Worm (Caenorhabditis elegans): ENCODE data around the gene col-12.

Gene col-12

DNA sequence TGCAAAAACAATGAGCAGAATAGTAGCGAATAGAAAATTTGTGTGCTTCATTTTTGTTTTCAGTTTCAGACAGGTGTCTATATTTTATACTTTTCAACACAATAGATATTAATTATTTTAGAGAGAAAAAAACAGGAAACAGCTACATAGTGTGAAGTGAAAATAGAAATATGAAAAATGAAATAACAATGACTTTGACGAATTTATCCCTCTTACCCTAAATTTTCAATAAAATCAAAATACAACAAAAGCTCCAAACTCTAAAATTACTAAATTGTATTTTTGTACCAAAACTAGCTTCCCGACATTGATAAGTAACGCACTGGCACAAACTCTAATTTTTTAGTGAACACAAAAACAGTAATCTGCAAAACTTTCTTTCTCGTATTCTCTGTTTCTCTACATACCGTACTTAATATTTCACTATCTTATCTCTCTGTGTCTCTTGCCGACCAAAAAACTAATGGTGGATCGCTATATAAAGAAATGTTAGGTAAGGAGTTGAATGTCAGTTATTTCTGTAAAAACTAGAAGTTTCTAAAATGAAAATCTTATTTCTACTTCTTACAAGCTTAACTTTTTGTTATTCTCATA is 29.7 kb downstream of the col-12 start, which contains the start of the genes col-151 and ugt-1:
TSS of gene col-151 (minus strand) at position 51 of the 594 bp plus-strand sequence.
TSS of gene ugt-1 (plus strand) at position 491 of the 594 bp plus-strand sequence.
- TF ChIP-seq scrt-1 (GFP tag; IDR thresholded peaks at IDR 0.05): no peak
- TF ChIP-seq hmg-4 (GFP tag; optimal IDR thresholded peaks at IDR 0.05): no peak
- no peak for TF ChIP-seq sea-1 (GFP tag; conservative IDR thresholded peaks at IDR 0.05)
- no peak for TF ChIP-seq pes-1 (GFP tag; IDR thresholded peaks at IDR 0.05)
- no peak for TF ChIP-seq hmbx-1 (tag; optimal IDR thresholded peaks at IDR 0.05)
- TF ChIP-seq B0310.2 (tag; optimal IDR thresholded peaks at IDR 0.05): no peak
- no peak for TF ChIP-seq tbx-37 (GFP tag; conservative IDR thresholded peaks at IDR 0.05)
- no peak for TF ChIP-seq aly-1 (tag; optimal IDR thresholded peaks at IDR 0.05)
- no peak for TF ChIP-seq flt-1 (GFP tag; IDR thresholded peaks at IDR 0.05)
- TF ChIP-seq ceh-36 (tag; optimal IDR thresholded peaks at IDR 0.05): no peak
- TF ChIP-seq ama-1 (optimal IDR thresholded peaks at IDR 0.05): no peak
- TF ChIP-seq ceh-13 (GFP tag; optimal IDR thresholded peaks at IDR 0.05): no peak
- TF ChIP-seq tra-4 (tag; optimal IDR thresholded peaks at IDR 0.05): no peak
- TF ChIP-seq ets-7 (tag; optimal IDR thresholded peaks at IDR 0.05): no peak
- no peak for TF ChIP-seq hnd-1 (tag; optimal IDR thresholded peaks at IDR 0.05)
- no peak for TF ChIP-seq tbx-11 (GFP tag; IDR thresholded peaks at IDR 0.05)
- no peak for TF ChIP-seq F13C5.2 (tag; optimal IDR thresholded peaks at IDR 0.05)

DNA sequence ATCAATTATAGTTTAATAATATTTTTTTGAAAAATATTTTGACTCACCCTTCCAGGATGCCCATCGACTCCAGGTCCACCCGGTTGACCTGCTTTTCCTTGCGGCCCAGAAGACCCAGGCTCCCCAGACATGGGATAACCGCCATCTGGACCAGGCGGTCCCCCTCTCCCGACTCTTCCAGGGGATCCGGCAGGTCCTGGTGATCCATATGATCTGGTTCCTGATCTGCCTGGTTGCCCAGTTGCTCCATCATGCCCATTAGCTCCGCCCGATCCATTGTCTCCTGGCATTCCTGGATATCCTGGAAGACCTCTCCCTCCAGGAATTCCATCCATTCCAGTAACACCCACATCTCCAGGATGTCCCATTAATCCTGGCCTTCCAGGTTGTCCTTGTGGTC is 31.3 kb downstream of the col-12 start:
- no peak for TF ChIP-seq ceh-13 (GFP tag; optimal IDR thresholded peaks at IDR 0.05)
- no peak for TF ChIP-seq hnd-1 (tag; optimal IDR thresholded peaks at IDR 0.05)
- TF ChIP-seq pes-1 (GFP tag; IDR thresholded peaks at IDR 0.05): no peak
- no peak for TF ChIP-seq sea-1 (GFP tag; conservative IDR thresholded peaks at IDR 0.05)
- TF ChIP-seq ama-1 (optimal IDR thresholded peaks at IDR 0.05): no peak
- TF ChIP-seq ceh-36 (tag; optimal IDR thresholded peaks at IDR 0.05): no peak
- TF ChIP-seq F13C5.2 (tag; optimal IDR thresholded peaks at IDR 0.05): no peak
- no peak for TF ChIP-seq tra-4 (tag; optimal IDR thresholded peaks at IDR 0.05)
- TF ChIP-seq ets-7 (tag; optimal IDR thresholded peaks at IDR 0.05): no peak
- no peak for TF ChIP-seq hmbx-1 (tag; optimal IDR thresholded peaks at IDR 0.05)
- no peak for TF ChIP-seq scrt-1 (GFP tag; IDR thresholded peaks at IDR 0.05)
- no peak for TF ChIP-seq tbx-37 (GFP tag; conservative IDR thresholded peaks at IDR 0.05)
- TF ChIP-seq flt-1 (GFP tag; IDR thresholded peaks at IDR 0.05): no peak
- no peak for TF ChIP-seq aly-1 (tag; optimal IDR thresholded peaks at IDR 0.05)
- TF ChIP-seq hmg-4 (GFP tag; optimal IDR thresholded peaks at IDR 0.05): no peak
- no peak for TF ChIP-seq tbx-11 (GFP tag; IDR thresholded peaks at IDR 0.05)
- TF ChIP-seq B0310.2 (tag; optimal IDR thresholded peaks at IDR 0.05): no peak

DNA sequence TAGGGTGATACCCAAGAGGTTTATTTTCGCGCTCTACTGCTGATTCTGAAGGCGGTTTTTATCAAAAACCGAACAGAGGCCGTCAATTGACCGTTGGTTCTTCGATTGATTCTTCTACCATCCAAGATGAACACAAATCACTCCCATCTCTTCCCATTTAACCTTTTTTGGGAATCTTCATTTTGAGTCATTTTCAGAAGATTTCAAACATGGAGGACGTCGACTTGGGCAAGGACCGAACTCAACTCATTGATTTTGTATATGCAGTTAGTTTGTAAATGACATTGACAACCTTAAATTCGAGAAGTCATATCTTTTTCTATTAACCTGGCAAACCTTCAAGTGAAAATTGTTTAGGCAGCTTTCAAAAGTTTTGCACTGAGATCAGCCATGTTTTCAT is 36.7 kb downstream of the col-12 start, which contains the start of gene AC3.5:
TSS of gene AC3.5 (plus strand) at position 210 of the 400 bp plus-strand sequence.
- no peak for TF ChIP-seq B0310.2 (tag; optimal IDR thresholded peaks at IDR 0.05)
- no peak for TF ChIP-seq tra-4 (tag; optimal IDR thresholded peaks at IDR 0.05)
- no peak for TF ChIP-seq ceh-13 (GFP tag; optimal IDR thresholded peaks at IDR 0.05)
- TF ChIP-seq aly-1 (tag; optimal IDR thresholded peaks at IDR 0.05): no peak
- TF ChIP-seq F13C5.2 (tag; optimal IDR thresholded peaks at IDR 0.05): no peak
- TF ChIP-seq ama-1 (optimal IDR thresholded peaks at IDR 0.05): no peak
- no peak for TF ChIP-seq hmbx-1 (tag; optimal IDR thresholded peaks at IDR 0.05)
- no peak for TF ChIP-seq tbx-11 (GFP tag; IDR thresholded peaks at IDR 0.05)
- TF ChIP-seq ets-7 (tag; optimal IDR thresholded peaks at IDR 0.05): no peak
- TF ChIP-seq ceh-36 (tag; optimal IDR thresholded peaks at IDR 0.05): no peak

DNA sequence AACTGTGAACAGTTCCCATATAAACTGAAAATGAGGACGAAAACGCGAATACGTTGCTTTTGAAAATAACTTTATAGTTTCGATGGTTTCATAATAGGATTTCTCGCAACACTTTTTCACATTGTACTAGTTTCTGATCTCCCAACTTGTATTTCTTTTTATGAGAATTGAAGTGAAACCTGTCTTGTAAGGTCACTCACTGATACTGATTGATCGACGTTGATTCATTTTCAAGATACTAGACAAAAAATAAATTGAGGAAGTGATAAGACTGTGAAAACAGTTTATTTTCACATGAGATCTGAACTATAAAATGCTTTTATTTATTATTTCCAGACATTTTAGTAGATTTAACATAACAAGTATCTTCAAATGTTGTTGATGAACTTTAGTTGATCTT is 37.6 kb downstream of the col-12 start:
- TF ChIP-seq tbx-37 (GFP tag; conservative IDR thresholded peaks at IDR 0.05) (no peak), sea-1 (GFP tag; conservative IDR thresholded peaks at IDR 0.05) (no peak), ets-7 (tag; optimal IDR thresholded peaks at IDR 0.05) (no peak), B0310.2 (tag; optimal IDR thresholded peaks at IDR 0.05) (no peak), ama-1 (optimal IDR thresholded peaks at IDR 0.05) (no peak), pes-1 (GFP tag; IDR thresholded peaks at IDR 0.05) (no peak), hnd-1 (tag; optimal IDR thresholded peaks at IDR 0.05) (no peak), aly-1 (tag; optimal IDR thresholded peaks at IDR 0.05) (no peak), F13C5.2 (tag; optimal IDR thresholded peaks at IDR 0.05) (no peak)

DNA sequence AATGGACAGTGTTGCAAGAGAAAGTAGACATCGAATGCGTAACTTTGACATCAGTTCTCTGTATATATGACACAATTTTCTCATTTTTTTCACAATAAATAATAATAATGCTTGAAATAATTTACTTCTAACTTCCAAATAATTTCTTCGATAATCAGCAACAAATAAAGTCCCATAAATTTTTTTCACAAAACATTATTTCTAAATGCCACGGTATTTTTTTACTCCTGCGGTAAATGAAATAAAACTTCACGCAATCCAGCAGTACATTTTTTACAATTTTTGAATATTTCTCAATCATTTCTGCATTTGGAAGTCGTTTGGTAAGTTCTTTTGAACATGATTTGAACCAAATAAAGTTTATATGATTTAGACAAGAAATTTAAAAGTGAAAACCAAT is 41.0 kb downstream of the col-12 start, which contains the start of gene spe-10:
TSS of gene spe-10 (plus strand) at position 301 of the 400 bp plus-strand sequence.
- TF ChIP-seq hnd-1 (tag; optimal IDR thresholded peaks at IDR 0.05) (no peak), ceh-13 (GFP tag; optimal IDR thresholded peaks at IDR 0.05) (no peak), sea-1 (GFP tag; conservative IDR thresholded peaks at IDR 0.05) (no peak), flt-1 (GFP tag; IDR thresholded peaks at IDR 0.05) (no peak), tbx-37 (GFP tag; conservative IDR thresholded peaks at IDR 0.05) (no peak), hmg-4 (GFP tag; optimal IDR thresholded peaks at IDR 0.05) (no peak), B0310.2 (tag; optimal IDR thresholded peaks at IDR 0.05) (no peak), ama-1 (optimal IDR thresholded peaks at IDR 0.05) (no peak), hmbx-1 (tag; optimal IDR thresholded peaks at IDR 0.05) (no peak), ets-7 (tag; optimal IDR thresholded peaks at IDR 0.05) (no peak), aly-1 (tag; optimal IDR thresholded peaks at IDR 0.05) (no peak), tra-4 (tag; optimal IDR thresholded peaks at IDR 0.05) (no peak), tbx-11 (GFP tag; IDR thresholded peaks at IDR 0.05) (no peak), ceh-36 (tag; optimal IDR thresholded peaks at IDR 0.05) (no peak), F13C5.2 (tag; optimal IDR thresholded peaks at IDR 0.05) (no peak), pes-1 (GFP tag; IDR thresholded peaks at IDR 0.05) (no peak), scrt-1 (GFP tag; IDR thresholded peaks at IDR 0.05) (no peak)

DNA sequence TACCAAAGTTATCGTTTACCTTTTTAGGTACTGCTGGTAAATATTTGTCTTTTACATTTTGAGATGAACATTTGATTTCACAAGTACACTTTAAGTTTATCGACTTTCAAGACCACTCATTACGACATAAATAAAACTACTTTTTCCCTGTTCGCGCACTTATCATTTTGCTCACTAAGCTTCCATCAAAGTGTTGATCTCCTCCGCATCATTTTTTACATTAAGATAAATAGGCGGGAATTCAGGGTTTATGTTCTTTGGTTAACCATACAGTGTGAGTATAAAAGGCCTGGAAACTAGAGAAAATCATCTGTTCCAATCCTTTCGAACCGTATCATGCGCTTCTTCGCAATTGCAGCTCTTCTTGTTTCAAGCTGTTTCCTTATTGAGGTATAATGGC is 42.9 kb downstream of the col-12 start, which contains the start of gene pqn-2:
TSS of gene pqn-2 (plus strand) at position 301 of the 400 bp plus-strand sequence.
- TF ChIP-seq flt-1 (GFP tag; IDR thresholded peaks at IDR 0.05): no peak
- TF ChIP-seq ceh-36 (tag; optimal IDR thresholded peaks at IDR 0.05): no peak
- TF ChIP-seq ceh-13 (GFP tag; optimal IDR thresholded peaks at IDR 0.05): no peak
- TF ChIP-seq hmbx-1 (tag; optimal IDR thresholded peaks at IDR 0.05): no peak
- no peak for TF ChIP-seq hnd-1 (tag; optimal IDR thresholded peaks at IDR 0.05)
- no peak for TF ChIP-seq aly-1 (tag; optimal IDR thresholded peaks at IDR 0.05)
- TF ChIP-seq hmg-4 (GFP tag; optimal IDR thresholded peaks at IDR 0.05): no peak

DNA sequence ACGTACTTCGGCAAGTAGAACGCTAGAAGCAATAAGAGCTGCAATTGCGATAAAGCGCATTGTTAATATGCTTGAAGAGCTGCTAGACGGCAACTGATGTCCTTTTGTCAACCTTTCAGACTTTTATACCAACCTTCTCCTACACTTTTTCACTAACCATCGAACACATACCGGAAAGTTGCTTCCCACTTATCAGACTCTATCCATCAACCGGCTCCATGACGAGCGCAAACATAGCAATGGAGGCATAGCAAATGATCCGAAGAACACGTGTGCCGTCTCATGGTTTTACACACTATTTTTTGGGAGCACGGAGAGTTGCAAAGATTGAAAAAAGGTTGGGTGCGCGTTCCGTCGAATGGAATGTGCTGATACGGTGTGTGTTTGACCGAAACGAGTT is 43.3 kb downstream of the col-12 start, which contains the start of gene abu-1:
TSS of gene abu-1 (minus strand) at position 101 of the 400 bp plus-strand sequence.
- TF ChIP-seq hmbx-1 (tag; optimal IDR thresholded peaks at IDR 0.05) (no peak), flt-1 (GFP tag; IDR thresholded peaks at IDR 0.05) (no peak), tbx-37 (GFP tag; conservative IDR thresholded peaks at IDR 0.05) (no peak), ceh-36 (tag; optimal IDR thresholded peaks at IDR 0.05) (no peak), hnd-1 (tag; optimal IDR thresholded peaks at IDR 0.05) (no peak)

Data from whole organism, early embryonic.